Worm (Caenorhabditis elegans) whole organism, L4/young adult: ENCODE results near the gene F08F3.4.

ENCODE experiments used
- W03F9.2 ChIP-seq: fragments of 150-350 bp; optimal IDR thresholded peaks from 2 replicates; lab custom pipeline; 2014; ENCODE audit warnings: missing biosample characterization, missing genetic modification characterization
- dao-5 ChIP-seq: sonication (generic microtip); optimal IDR thresholded peaks from 2 replicates; lab custom pipeline; 2016; ENCODE audit warnings: missing genotype, missing genetic modification characterization, moderate library complexity, missing compliant biosample characterization
- him-1 ChIP-seq: sonication (generic microtip); optimal IDR thresholded peaks from 2 replicates; lab custom pipeline; 2016; ENCODE audit warnings: missing genotype, missing genetic modification reagents, missing genetic modification characterization, missing compliant biosample characterization

DNA sequence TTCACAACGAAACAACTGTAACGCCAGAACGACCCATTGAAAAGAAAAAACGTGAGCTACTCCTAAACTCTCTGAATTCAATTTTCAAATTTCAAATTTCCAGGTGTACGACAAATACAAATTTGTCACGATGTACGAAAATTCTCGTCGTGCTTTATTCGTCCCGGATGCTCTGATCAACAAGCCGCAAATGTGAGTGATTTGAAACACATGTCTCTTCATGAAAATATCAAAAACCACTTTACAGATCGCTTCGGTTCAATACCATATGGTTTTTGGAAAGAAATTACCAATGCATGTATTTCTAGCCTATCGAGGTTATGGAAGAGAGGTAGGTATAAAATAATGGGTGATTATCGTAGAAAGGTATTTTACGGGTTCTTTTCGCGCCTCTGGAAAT, 36.3 kb downstream of the F08F3.4 start:
- TF ChIP-seq him-1 (tag; lab: Kevin White, UChicago) (no peak), dao-5 (no peak), W03F9.2 (tag; lab: Kevin White, UChicago) (no peak)
